Fruit fly (Drosophila melanogaster) whole organism, wandering third instar larva: ENCODE measurements around the gene CG7806.

Source experiments
- Abd-B ChIP-seq: fragments of >200 bp; optimal IDR thresholded peaks from 2 replicates; lab custom pipeline; 2017; ENCODE audit warnings: missing biosample characterization, missing genetic modification characterization
- CG32264 ChIP-seq: fragments of 200-800 bp; sonication (Bioruptor generic); optimal IDR thresholded peaks from 2 replicates; lab custom pipeline; 2016; ENCODE audit warnings: missing biosample characterization, missing genetic modification characterization
- CG9705 ChIP-seq: fragments of 200-800 bp; sonication (Bioruptor generic); optimal IDR thresholded peaks from 2 replicates; lab custom pipeline; 2018; ENCODE audit warnings: missing biosample characterization, mild to moderate bottlenecking, missing genetic modification characterization
- CrebA ChIP-seq: fragments of 200-800 bp; sonication (Bioruptor generic); optimal IDR thresholded peaks from 2 replicates; lab custom pipeline; 2016; ENCODE audit warnings: missing biosample characterization, mild to moderate bottlenecking, missing genetic modification characterization, borderline replicate concordance
- Dfd ChIP-seq: fragments of >200 bp; optimal IDR thresholded peaks from 2 replicates; lab custom pipeline; 2017; ENCODE audit warnings: missing biosample characterization, missing genetic modification characterization
- Dif ChIP-seq: fragments of 200-275, 200-300 bp; sonication (Bioruptor generic); optimal IDR thresholded peaks from 2 replicates; lab custom pipeline; 2018; ENCODE audit warnings: missing biosample characterization, missing genetic modification characterization; ENCODE audit not compliant: partially characterized antibody
- GATAd ChIP-seq: sonication (Bioruptor generic); optimal IDR thresholded peaks from 2 replicates; lab custom pipeline; 2016; ENCODE audit warnings: missing biosample characterization, missing genetic modification characterization
- HLH106 ChIP-seq: fragments of 200-800 bp; optimal IDR thresholded peaks from 3 replicates; lab custom pipeline; 2019; ENCODE audit warnings: missing biosample characterization, mild to moderate bottlenecking, missing genetic modification characterization, moderate library complexity
- Hnf4 ChIP-seq: fragments of 200-800 bp; sonication (Bioruptor generic); optimal IDR thresholded peaks from 2 replicates; lab custom pipeline; 2016; ENCODE audit warnings: missing biosample characterization, mild to moderate bottlenecking, missing genetic modification characterization
- Hr78 ChIP-seq: fragments of >200 bp; optimal IDR thresholded peaks from 2 replicates; lab custom pipeline; 2017; ENCODE audit warnings: missing biosample characterization, missing genetic modification characterization
- Hr83 ChIP-seq: fragments of 200-300 bp; sonication (Bioruptor generic); optimal IDR thresholded peaks from 2 replicates; lab custom pipeline; 2016; ENCODE audit warnings: missing biosample characterization, mild to moderate bottlenecking, missing genetic modification characterization, moderate library complexity; ENCODE audit not compliant: poor library complexity, severe bottlenecking
- Jra ChIP-seq: sonication (Bioruptor generic); optimal IDR thresholded peaks from 2 replicates; lab custom pipeline; 2016; ENCODE audit warnings: missing biosample characterization, missing genetic modification characterization
- Mio ChIP-seq: sonication (Bioruptor generic); optimal IDR thresholded peaks from 2 replicates; lab custom pipeline; 2016; ENCODE audit warnings: missing biosample characterization, missing genetic modification characterization
- Myc ChIP-seq: fragments of >200 bp; optimal IDR thresholded peaks from 2 replicates; lab custom pipeline; 2017
- N ChIP-seq: fragments of >200 bp; optimal IDR thresholded peaks from 2 replicates; lab custom pipeline; 2018; ENCODE audit warnings: missing biosample characterization, missing external identifiers, missing genetic modification characterization
- OdsH ChIP-seq: fragments of 200-800 bp; sonication (Bioruptor generic); optimal IDR thresholded peaks from 2 replicates; lab custom pipeline; 2016; ENCODE audit warnings: missing biosample characterization, mild to moderate bottlenecking, missing genetic modification characterization
- Rel ChIP-seq, 2 experiments: fragments of 200-800 bp; sonication (Bioruptor generic) in 1 of 2; optimal IDR thresholded peaks; 2 replicates in 1 of 2; 3 replicates in 1 of 2; lab custom pipeline; 2016 to 2019; ENCODE audit warnings: mild to moderate bottlenecking in 2 of 2, missing biosample characterization in 2 of 2, missing genetic modification characterization in 2 of 2, moderate library complexity in 1 of 2
- Sp1 ChIP-seq: fragments of 200-800 bp; sonication (Bioruptor generic); optimal IDR thresholded peaks from 3 replicates; lab custom pipeline; 2019; ENCODE audit warnings: missing biosample characterization, mild to moderate bottlenecking, missing genetic modification characterization, moderate library complexity
- Vsx2 ChIP-seq: fragments of 200-300, 225-300 bp; sonication (Bioruptor generic); optimal IDR thresholded peaks from 2 replicates; lab custom pipeline; 2018; ENCODE audit warnings: missing biosample characterization, missing genetic modification characterization; ENCODE audit not compliant: partially characterized antibody
- br ChIP-seq: fragments of 200-800 bp; sonication (Bioruptor generic); optimal IDR thresholded peaks from 2 replicates; lab custom pipeline; 2016; ENCODE audit warnings: missing biosample characterization, missing genetic modification characterization
- brk ChIP-seq: fragments of 200-800 bp; sonication (Bioruptor generic); optimal IDR thresholded peaks from 2 replicates; lab custom pipeline; 2016; ENCODE audit warnings: missing biosample characterization, mild to moderate bottlenecking, missing genetic modification characterization
- dl ChIP-seq, 2 experiments: fragments of 175-275, 200-275 bp in 1 of 2; fragments of 200-275 bp in 1 of 2; sonication (Bioruptor generic); optimal IDR thresholded peaks; lab custom pipeline; 2018; ENCODE audit warnings: mild to moderate bottlenecking in 2 of 2, missing biosample characterization in 2 of 2, missing genetic modification characterization in 2 of 2, moderate library complexity in 2 of 2; ENCODE audit not compliant: partially characterized antibody in 2 of 2, insufficient read depth in 1 of 2
- dmrt93B ChIP-seq: fragments of 200-800 bp; sonication (Bioruptor generic); optimal IDR thresholded peaks from 2 replicates; lab custom pipeline; 2018; ENCODE audit warnings: missing biosample characterization, mild to moderate bottlenecking, missing genetic modification characterization
- dsf ChIP-seq: sonication (Bioruptor generic); optimal IDR thresholded peaks from 2 replicates; lab custom pipeline; 2016; ENCODE audit warnings: missing biosample characterization, missing genetic modification characterization, borderline replicate concordance
- ey ChIP-seq: fragments of 200-800 bp; sonication (Bioruptor generic); optimal IDR thresholded peaks from 2 replicates; lab custom pipeline; 2016; ENCODE audit warnings: missing biosample characterization, missing genetic modification characterization
- foxo ChIP-seq, 2 experiments: fragments of 200-800 bp; sonication (Bioruptor generic); optimal IDR thresholded peaks; 2 replicates in 1 of 2; 3 replicates in 1 of 2; lab custom pipeline; 2016 to 2017; ENCODE audit warnings: missing biosample characterization in 2 of 2, missing genetic modification characterization in 2 of 2
- fru ChIP-seq: fragments of 200-800 bp; sonication (Bioruptor generic); optimal IDR thresholded peaks from 3 replicates; lab custom pipeline; 2016; ENCODE audit warnings: missing biosample characterization, mild to moderate bottlenecking, missing genetic modification characterization
- h ChIP-seq: fragments of 200-800 bp; sonication (Bioruptor generic); optimal IDR thresholded peaks from 3 replicates; lab custom pipeline; 2016; ENCODE audit warnings: missing biosample characterization, mild to moderate bottlenecking, missing genetic modification characterization
- jim ChIP-seq: fragments of 175-275, 200-325 bp; sonication (Bioruptor generic); optimal IDR thresholded peaks from 2 replicates; lab custom pipeline; 2016; ENCODE audit warnings: missing biosample characterization, mild to moderate bottlenecking, missing genetic modification characterization
- lola ChIP-seq: fragments of >200 bp; optimal IDR thresholded peaks from 2 replicates; lab custom pipeline; 2017; ENCODE audit warnings: missing biosample characterization, missing genetic modification characterization
- pan ChIP-seq: fragments of >200 bp; optimal IDR thresholded peaks from 2 replicates; lab custom pipeline; 2017
- psq ChIP-seq: fragments of 200-800 bp; sonication (Bioruptor generic); optimal IDR thresholded peaks from 3 replicates; lab custom pipeline; 2017; ENCODE audit warnings: missing biosample characterization, mild to moderate bottlenecking, missing genetic modification characterization, moderate library complexity
- rgr ChIP-seq: fragments of 200-800 bp; sonication (Bioruptor generic); optimal IDR thresholded peaks from 3 replicates; lab custom pipeline; 2016; ENCODE audit warnings: missing biosample characterization, mild to moderate bottlenecking, missing genetic modification characterization
- sage ChIP-seq: fragments of 200-800 bp; sonication (Bioruptor generic); optimal IDR thresholded peaks from 2 replicates; lab custom pipeline; 2016; ENCODE audit warnings: missing biosample characterization, mild to moderate bottlenecking, missing genetic modification characterization
- sv ChIP-seq: fragments of 200-800 bp; sonication (Bioruptor generic); optimal IDR thresholded peaks from 3 replicates; lab custom pipeline; 2016; ENCODE audit warnings: missing biosample characterization, missing genetic modification characterization
- tai ChIP-seq: sonication (Bioruptor generic); optimal IDR thresholded peaks from 2 replicates; lab custom pipeline; 2016; ENCODE audit warnings: missing biosample characterization, missing genetic modification characterization
- usp ChIP-seq: fragments of >200 bp; optimal IDR thresholded peaks from 2 replicates; lab custom pipeline; 2017; ENCODE audit warnings: missing biosample characterization, missing genetic modification characterization
- woc ChIP-seq: sonication (Bioruptor generic); optimal IDR thresholded peaks from 2 replicates; lab custom pipeline; 2016; ENCODE audit warnings: missing biosample characterization, mild to moderate bottlenecking, missing genetic modification characterization

CG7806 gene

DNA sequence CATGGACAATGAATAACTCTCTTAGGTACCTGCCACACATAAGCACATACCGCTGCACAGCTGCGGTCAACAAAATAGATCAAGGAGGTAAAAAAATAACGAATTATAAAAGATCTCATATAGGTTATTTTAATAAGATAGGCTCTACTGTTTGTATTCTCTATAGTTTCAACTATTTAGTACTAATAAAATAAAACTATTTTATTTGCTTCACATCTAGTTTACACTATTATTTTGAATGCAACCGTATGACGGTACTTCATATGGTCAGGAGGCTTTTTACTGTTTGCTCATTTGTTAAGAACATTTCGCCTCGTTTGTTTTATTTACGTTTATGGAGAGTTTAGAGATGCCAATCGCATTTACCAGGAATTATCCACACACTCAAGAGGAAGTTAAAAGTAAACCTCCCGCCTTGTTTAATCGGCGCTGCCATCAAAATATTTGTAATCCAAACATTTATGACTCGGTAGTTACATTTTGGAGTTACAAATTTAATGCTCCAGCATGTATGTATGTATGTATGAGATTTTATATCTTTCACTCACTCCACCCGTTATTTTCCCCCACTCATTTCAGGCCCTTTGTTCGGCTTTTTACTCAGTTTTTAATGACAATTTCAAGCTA, 36.1 kb upstream of the CG7806 start (continued):
- TF ChIP-seq psq (GFP tag; lab: Kevin White, UChicago) (no peak), jim (GFP tag; lab: Kevin White, UChicago) (no peak)

DNA sequence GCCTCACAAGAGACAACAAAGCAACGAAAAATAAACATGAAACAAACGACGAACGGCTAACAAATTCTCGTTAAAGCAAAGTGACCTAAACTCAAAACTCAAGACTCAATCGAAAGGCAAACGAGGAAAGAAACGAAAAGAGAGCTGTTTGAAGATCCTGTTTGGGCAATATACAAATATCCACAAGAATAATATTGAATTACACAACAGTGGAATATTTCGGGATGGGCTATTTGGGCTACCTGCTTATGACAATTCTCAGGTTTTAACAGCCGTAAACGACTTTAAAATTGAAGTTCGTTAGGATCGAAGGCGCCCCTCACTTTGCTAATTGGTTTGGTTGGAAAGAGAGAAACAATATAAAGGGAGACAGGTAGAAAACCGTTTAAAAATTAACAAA, 34.9 kb upstream of the CG7806 start:
- TF ChIP-seq dl (GFP tag; optimal IDR thresholded peaks at IDR 0.05; lab: Kevin White, UChicago; ENCODE audit: insufficient read depth in 1 of 2, partially characterized antibody in 2 of 2) = no peak
- no peak for TF ChIP-seq Myc (lab: Kevin White, UChicago)
- TF ChIP-seq CG32264 (GFP tag; lab: Kevin White, UChicago) = no peak
- TF ChIP-seq CrebA (GFP tag; lab: Kevin White, UChicago) = no peak
- TF ChIP-seq dmrt93B (GFP tag; lab: Kevin White, UChicago) = no peak
- TF ChIP-seq N (GFP tag; lab: Kevin White, UChicago) = no peak

DNA sequence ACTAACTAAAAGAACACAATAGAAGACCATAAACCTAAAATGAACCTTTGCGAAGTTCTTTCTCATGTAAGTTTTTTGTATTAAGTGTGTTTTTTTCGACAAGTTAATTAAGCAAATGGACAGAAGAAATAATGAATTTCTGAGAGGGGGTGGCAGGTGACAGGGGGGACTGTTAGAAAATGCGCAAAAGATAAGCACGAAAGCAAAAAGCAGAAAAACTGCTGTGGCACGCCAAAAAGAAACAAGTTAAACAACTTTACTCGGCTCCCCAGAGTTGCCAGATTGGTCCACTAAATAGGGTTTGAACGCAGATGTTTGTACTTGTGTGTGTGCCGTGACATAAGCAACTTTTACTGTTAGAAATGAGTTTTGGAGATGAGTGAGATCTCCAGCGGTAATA, 34.3 kb upstream of the CG7806 start:
- no peak for TF ChIP-seq Mio (GFP tag; lab: Kevin White, UChicago)
- no peak for TF ChIP-seq Myc (lab: Kevin White, UChicago)
- TF ChIP-seq tai (GFP tag; lab: Kevin White, UChicago) = no peak
- TF ChIP-seq CrebA (GFP tag; lab: Kevin White, UChicago) = no peak
- no peak for TF ChIP-seq Hnf4 (GFP tag; lab: Kevin White, UChicago)
- TF ChIP-seq woc (GFP tag; lab: Kevin White, UChicago) = no peak
- TF ChIP-seq, all 38 proteins: peak for 0

DNA sequence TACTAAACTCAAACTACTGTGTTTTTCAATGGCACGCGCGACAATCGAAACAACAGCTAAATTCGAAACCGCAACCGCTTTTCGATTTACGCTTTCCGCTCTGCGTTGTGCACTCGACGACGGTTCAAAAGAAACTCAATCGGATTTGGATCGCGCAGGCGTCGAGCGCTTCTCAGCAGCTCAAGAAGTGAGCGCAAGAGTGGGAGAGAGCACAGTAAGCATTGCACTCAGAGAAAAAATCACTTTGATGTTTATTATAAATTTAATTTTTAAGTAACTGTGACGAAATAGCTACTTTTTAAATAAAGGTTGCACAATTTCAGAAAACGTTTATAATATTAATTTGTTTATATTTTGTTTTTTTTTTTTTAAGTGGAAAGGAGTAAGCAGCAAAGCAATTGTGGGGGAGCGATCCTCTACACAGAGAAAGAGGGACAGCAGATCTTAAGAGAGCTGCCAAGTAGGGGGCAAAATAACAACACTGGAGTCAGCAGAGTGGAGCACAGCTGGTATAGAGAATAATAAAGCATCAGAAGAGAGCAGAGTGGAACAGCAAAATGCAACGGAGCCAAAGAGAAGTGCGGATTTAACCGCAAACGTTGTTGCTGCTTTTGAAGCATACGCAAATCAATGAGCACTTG, 33.5 kb upstream of the CG7806 start:
- TF ChIP-seq Abd-B (GFP tag; lab: Kevin White, UChicago) (no peak), Mio (GFP tag; lab: Kevin White, UChicago) (peak; percentile 73), dsf (GFP tag; lab: Kevin White, UChicago) (peak; percentile 92), brk (GFP tag; lab: Kevin White, UChicago) (peak; percentile 99), sv (GFP tag; lab: Kevin White, UChicago) (peak; percentile 97), GATAd (GFP tag; lab: Kevin White, UChicago) (peak; percentile 33), woc (GFP tag; lab: Kevin White, UChicago) (peak; percentile 95), CrebA (GFP tag; lab: Kevin White, UChicago) (peak; percentile 94), Jra (peak; percentile 96), CG9705 (peak; percentile 94), h (GFP tag; lab: Kevin White, UChicago) (peak; percentile 99), br (GFP tag; lab: Kevin White, UChicago) (peak; percentile 98), Dfd (GFP tag; lab: Kevin White, UChicago) (peak; percentile 27), ey (peak; percentile 97), HLH106 (tag; lab: Kevin White, UChicago) (peak; percentile 96), dmrt93B (GFP tag; lab: Kevin White, UChicago) (peak; percentile 94), dl (GFP tag; optimal IDR thresholded peaks at IDR 0.05; lab: Kevin White, UChicago; ENCODE audit: insufficient read depth in 1 of 2, partially characterized antibody in 2 of 2) (peak; percentile 37 to 64), Sp1 (GFP tag; lab: Kevin White, UChicago) (peak; percentile 99), Myc (lab: Kevin White, UChicago) (no peak), lola (GFP tag; lab: Kevin White, UChicago) (no peak), CG32264 (GFP tag; lab: Kevin White, UChicago) (peak; percentile 86), foxo (GFP tag; optimal IDR thresholded peaks at IDR 0.05; lab: Kevin White, UChicago) (peak; percentile 50 to 99), OdsH (GFP tag; lab: Kevin White, UChicago) (peak; percentile 99), rgr (GFP tag; lab: Kevin White, UChicago) (peak; percentile 99), Rel (GFP tag; optimal IDR thresholded peaks at IDR 0.05; lab: Kevin White, UChicago) (peak; percentile 98), Rel (tag; optimal IDR thresholded peaks at IDR 0.05; lab: Kevin White, UChicago) (peak; percentile 79), N (GFP tag; lab: Kevin White, UChicago) (no peak), Hr83 (GFP tag; lab: Kevin White, UChicago) (peak; percentile 0), Hr78 (GFP tag; lab: Kevin White, UChicago) (no peak), sage (GFP tag; lab: Kevin White, UChicago) (peak; percentile 98), usp (GFP tag; lab: Kevin White, UChicago) (no peak), fru (GFP tag; lab: Kevin White, UChicago) (peak; percentile 98), tai (GFP tag; lab: Kevin White, UChicago) (peak; percentile 93), jim (GFP tag; lab: Kevin White, UChicago) (no peak), Hnf4 (GFP tag; lab: Kevin White, UChicago) (peak; percentile 98), pan (no peak), psq (GFP tag; lab: Kevin White, UChicago) (peak; percentile 98), Vsx2 (peak; percentile 7), Dif (peak; percentile 78)
